Worm (Caenorhabditis elegans) whole organism, midembryonic: ENCODE results near the gene C37C3.9.

Experiments
- T22C8.4 ChIP-seq: fragments of 200-800 bp; sonication (Bioruptor generic); IDR thresholded peaks from 2 replicates; pipeline ENCODE4 v1.3.6; 2022; ENCODE audit warnings: missing genetic modification characterization, missing compliant biosample characterization
- cog-1 ChIP-seq: sonication (generic microtip); optimal IDR thresholded peaks from 2 replicates; lab custom pipeline; 2016; ENCODE audit warnings: missing genetic modification characterization, missing compliant biosample characterization
- flt-1 ChIP-seq: fragments of 200-800 bp; sonication (Bioruptor generic); IDR thresholded peaks from 2 replicates; pipeline ENCODE4 v1.3.6; 2022; ENCODE audit warnings: missing genetic modification characterization, missing compliant biosample characterization
- klf-2 ChIP-seq: fragments of 200-800 bp; sonication (Bioruptor generic); conservative IDR thresholded peaks from 2 replicates; pipeline ENCODE4 v1.3.6; 2022; ENCODE audit warnings: missing genetic modification reagents, missing genetic modification characterization, missing compliant biosample characterization
- med-1 ChIP-seq: sonication (generic microtip); optimal IDR thresholded peaks from 2 replicates; lab custom pipeline; 2017; ENCODE audit warnings: missing genetic modification characterization, mild to moderate bottlenecking, missing compliant biosample characterization, antibody characterized with exemption, missing genetic modification reagents; ENCODE audit not compliant: insufficient read depth
- ref-1 ChIP-seq: fragments of 200-800 bp; sonication (Bioruptor generic); conservative IDR thresholded peaks from 2 replicates; pipeline ENCODE4 v1.3.6; 2022; ENCODE audit warnings: missing genetic modification reagents, missing genetic modification characterization, missing compliant biosample characterization
- tab-1 ChIP-seq: fragments of 200-800 bp; sonication (Bioruptor generic); IDR thresholded peaks from 2 replicates; pipeline ENCODE4 v1.3.6; 2022; ENCODE audit warnings: missing genetic modification characterization, missing compliant biosample characterization
- ztf-23 ChIP-seq: fragments of 200-800 bp; sonication (Bioruptor generic); IDR thresholded peaks from 2 replicates; pipeline ENCODE4 v1.3.6; 2022; ENCODE audit warnings: missing genetic modification reagents, missing genetic modification characterization, missing compliant biosample characterization

- TF ChIP-seq klf-2 (GFP tag; lab: Robert Waterston, UW) (no peak), flt-1 (GFP tag; lab: Robert Waterston, UW) (no peak), cog-1 (tag; lab: Kevin White, UChicago) (no peak), tab-1 (GFP tag; lab: Robert Waterston, UW) (no peak), ref-1 (no peak), T22C8.4 (no peak), med-1 (GFP tag; lab: Kevin White, UChicago) (no peak), ztf-23 (GFP tag; lab: Robert Waterston, UW) (no peak)
These were observed 43.9 kb downstream of the C37C3.9 start for ce11 chrV:7810591-7810990.
